Worm (Caenorhabditis elegans) whole organism, L4/young adult: ENCODE data around the gene srtx-1.
"Not testable (repeated sequence)": the region's sequence is repeated elsewhere in the genome, so short reads cannot be mapped to it uniquely, and the experiment has no call there.

ENCODE experiments used
- W03F9.2 ChIP-seq: fragments of 150-350 bp; optimal IDR thresholded peaks from 2 replicates; lab custom pipeline; 2014; ENCODE audit warnings: missing biosample characterization, missing genetic modification characterization
- dao-5 ChIP-seq: sonication (generic microtip); optimal IDR thresholded peaks from 2 replicates; lab custom pipeline; 2016; ENCODE audit warnings: missing genotype, missing genetic modification characterization, moderate library complexity, missing compliant biosample characterization
- him-1 ChIP-seq: sonication (generic microtip); optimal IDR thresholded peaks from 2 replicates; lab custom pipeline; 2016; ENCODE audit warnings: missing genotype, missing genetic modification reagents, missing genetic modification characterization, missing compliant biosample characterization

srtx-1 gene

DNA sequence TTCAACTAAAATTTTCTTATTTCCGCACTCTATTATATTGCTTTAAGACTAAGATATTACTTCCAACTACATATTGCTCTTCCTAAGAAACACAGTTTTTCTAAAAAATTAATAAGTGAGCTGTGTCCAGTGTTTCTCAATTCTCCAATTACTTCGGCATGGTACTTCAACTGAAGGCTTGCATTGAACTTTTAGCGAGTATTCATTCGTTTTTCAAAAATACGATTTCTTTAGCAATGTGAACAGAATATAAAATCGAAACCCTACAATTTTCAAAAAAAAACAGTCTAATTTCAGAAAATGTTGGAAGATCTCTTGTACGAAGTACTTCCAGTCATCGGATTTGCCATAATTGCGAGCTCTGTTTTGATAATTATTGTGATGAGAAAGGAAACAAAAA lies at the start of gene srtx-1:
srtx-1 (plus strand) TSS at position 301 of the 400 bp plus-strand sequence.
- TF ChIP-seq dao-5 (tag; lab: Kevin White, UChicago) (no peak), him-1 (tag; lab: Kevin White, UChicago) (no peak), W03F9.2 (tag; lab: Kevin White, UChicago) (no peak)

DNA sequence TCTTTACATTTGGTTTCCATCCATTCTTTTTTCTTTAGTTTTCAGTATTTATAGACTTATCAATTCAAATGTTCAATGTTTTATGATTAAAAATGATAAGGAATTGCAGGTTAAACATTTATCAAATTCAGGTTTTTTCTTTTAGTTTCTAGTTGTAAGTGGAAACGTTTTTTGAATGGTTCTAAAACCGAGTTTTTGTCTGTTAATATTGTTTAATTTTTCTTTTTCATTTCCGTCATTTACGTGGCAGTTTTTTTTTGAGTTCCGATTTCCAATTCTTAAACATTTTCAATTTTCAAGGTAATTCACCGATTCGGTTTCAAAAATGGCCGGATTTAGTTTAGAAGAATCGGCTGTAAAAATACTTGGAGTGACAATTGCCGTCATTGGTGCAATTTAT lies 46.2 kb upstream of the srtx-1 start, which contains the start of gene T12B3.3:
T12B3.3 (plus strand) TSS at position 301 of the 400 bp plus-strand sequence.
- TF ChIP-seq dao-5, him-1, W03F9.2 (tag; lab: Kevin White, UChicago): not testable (repeated sequence)

DNA sequence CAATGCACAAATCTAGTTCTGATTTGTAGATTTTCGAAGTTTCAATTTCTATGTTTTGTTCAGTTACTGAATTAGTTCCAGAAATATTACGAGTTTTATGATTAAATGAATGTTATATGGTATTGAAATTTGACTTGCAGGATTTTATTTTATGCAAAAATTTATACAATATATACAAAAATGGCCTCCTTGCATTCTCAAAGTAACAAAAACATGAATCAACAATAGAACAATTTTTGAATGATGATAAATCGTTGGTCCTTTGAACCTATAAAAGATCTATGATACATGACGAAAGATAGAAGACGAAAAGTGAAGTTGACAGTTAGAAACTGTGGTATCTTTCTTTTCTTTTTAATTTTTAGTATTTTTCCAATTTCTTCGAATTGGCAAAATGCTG lies 44.5 kb upstream of the srtx-1 start, which contains the start of gene T12B3.2:
T12B3.2 (plus strand) TSS at position 301 of the 400 bp plus-strand sequence.
- TF ChIP-seq him-1 (tag; lab: Kevin White, UChicago) (no peak), W03F9.2 (tag; lab: Kevin White, UChicago) (no peak), dao-5 (tag; lab: Kevin White, UChicago) (no peak)

DNA sequence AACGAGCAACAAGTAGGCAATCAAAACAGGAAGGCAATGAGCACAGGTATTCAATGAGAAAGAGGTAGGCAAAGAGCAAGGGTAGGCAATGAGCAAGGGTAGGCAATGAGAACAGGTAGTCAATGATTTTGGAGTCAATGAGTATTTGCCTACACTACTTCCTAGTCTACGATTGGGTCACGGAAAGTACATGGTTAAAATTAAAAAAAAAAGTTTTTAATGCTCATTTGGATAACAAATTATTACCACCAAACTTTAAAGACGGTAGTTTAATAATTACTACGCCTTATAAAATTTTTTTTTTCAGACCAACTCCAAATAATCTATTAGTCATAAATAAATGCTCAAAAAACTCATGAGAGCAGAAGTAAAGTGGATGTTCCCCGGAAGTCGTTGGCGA lies 39.3 kb upstream of the srtx-1 start, which contains the start of gene ptp-8:
ptp-8 (plus strand) TSS at position 301 of the 400 bp plus-strand sequence.
- no peak for TF ChIP-seq W03F9.2 (tag; lab: Kevin White, UChicago)
- no peak for TF ChIP-seq dao-5 (tag; lab: Kevin White, UChicago)
- TF ChIP-seq him-1 (tag; lab: Kevin White, UChicago): no peak

DNA sequence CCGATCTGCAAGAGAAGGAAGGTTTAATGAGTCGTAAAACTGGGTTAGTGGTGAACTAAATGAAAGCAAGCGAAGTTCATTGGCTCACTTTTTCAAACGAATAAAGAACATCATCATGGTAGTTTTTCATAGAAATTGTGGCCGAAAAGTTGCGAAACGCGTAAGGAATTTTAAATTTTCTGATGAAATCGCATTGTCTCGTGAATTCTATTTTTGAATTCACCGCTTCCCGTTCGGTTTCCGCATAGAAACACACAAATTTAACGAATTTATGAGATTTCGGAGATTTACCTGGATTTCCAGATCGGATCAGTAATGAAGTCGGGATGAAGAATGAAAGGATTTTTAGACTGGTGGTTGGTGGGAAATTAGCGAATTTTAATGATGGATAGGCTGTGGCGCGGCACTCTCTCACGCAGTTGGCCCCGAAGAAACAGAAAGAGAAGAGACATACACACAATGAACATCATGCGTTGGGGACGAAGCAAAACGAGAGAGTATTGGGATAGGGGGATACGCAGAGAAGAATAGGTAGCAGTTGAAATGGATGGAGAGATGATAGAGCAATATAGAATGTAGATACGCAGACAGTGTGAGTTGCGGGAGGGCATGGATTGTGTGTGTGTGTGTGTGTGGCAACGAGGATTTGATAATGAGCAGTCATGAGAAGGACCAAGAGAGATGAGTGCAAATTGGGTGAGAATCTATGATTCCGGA lies 34.0 kb upstream of the srtx-1 start:
- TF ChIP-seq dao-5 (tag; lab: Kevin White, UChicago): no peak
- no peak for TF ChIP-seq W03F9.2 (tag; lab: Kevin White, UChicago)
- TF ChIP-seq him-1 (tag; lab: Kevin White, UChicago): peak; percentile 63

ce11 chrIV:7388843-7389242 lies 32.2 kb upstream of the srtx-1 start, which contains the start of gene mob-3:
mob-3 (minus strand) TSS chrIV:7388943.
- TF ChIP-seq dao-5 (tag; lab: Kevin White, UChicago): no peak
- TF ChIP-seq W03F9.2 (tag; lab: Kevin White, UChicago): no peak
- no peak for TF ChIP-seq him-1 (tag; lab: Kevin White, UChicago)

DNA sequence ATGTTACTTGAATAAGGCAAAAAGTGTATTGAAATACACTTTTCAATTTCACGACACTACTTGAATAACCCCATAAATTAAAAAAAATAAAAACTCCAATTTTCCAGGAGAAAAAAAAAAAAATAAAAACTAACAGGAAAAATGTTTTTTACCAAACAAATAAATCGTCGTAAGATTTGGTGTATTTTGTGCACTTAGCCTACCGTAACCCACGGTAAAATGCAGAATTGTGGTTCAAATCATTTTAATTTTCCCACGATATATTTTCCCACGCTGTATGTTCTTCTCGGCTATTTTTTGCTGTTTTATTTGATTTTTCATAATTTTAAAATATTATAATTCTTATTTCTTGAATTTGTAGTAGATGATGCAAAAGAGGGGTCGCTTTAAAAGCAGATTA lies 31.3 kb upstream of the srtx-1 start:
- no peak for TF ChIP-seq W03F9.2 (tag; lab: Kevin White, UChicago)
- TF ChIP-seq him-1 (tag; lab: Kevin White, UChicago): no peak
- TF ChIP-seq dao-5 (tag; lab: Kevin White, UChicago): no peak

DNA sequence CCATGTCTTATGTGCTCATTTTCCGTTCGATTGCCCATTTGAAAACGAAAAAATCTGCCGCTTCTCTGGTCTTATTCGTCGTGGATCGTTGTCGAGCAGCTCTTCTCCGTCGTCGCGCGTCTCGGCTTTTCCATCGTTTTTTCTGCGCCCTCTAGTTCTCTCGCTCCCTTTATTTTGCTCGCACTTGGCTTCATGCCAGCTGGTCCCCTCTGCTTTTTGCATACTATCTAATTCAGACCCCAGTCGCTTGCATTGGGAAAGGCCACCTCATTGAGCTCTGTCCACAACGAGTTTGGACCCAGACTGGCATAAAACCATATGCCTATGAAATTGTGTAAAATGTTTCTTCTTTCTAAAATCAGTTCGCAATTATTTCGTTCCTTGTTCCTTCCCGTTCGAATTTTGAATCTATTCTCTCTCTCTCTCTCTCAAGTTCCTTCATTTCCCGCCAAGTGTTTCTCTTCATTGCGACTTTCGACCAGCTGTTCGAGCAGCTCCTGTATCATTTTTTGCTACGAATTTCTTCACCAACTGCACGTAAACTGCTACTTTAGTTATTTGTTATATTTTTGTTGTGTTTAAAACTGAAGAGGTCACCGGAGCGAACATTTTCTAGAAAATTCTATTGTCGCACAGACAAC lies 30.8 kb upstream of the srtx-1 start:
- TF ChIP-seq W03F9.2 (tag; lab: Kevin White, UChicago) (no peak), dao-5 (tag; lab: Kevin White, UChicago) (no peak), him-1 (tag; lab: Kevin White, UChicago) (no peak)

ce11 chrIV:7391534-7392343 lies 29.3 kb upstream of the srtx-1 start:
- peak; percentile 53 for TF ChIP-seq him-1 (tag; lab: Kevin White, UChicago)
- no peak for TF ChIP-seq W03F9.2 (tag; lab: Kevin White, UChicago)
- TF ChIP-seq dao-5 (tag; lab: Kevin White, UChicago): no peak

DNA sequence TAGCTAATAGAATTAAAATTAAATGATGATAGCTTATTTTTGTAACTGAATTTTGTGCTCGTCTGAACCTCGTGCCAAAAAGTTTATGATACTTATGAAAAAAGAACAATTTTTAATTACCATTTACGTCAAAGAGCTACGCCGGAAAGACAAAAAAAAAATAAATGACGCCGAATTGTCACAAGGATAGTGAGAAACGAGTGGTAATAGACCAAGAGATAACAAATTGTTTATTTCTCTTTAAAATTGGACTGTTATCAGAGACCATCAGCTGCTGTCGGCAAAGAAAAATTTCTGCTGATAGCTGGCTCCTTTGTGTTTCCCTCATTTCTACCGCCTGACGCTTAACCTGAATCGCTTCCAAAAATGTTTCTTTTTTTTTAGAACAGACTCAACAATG lies 27.3 kb upstream of the srtx-1 start, which contains the start of gene pitr-1:
pitr-1 (plus strand) TSS at position 386 of the 400 bp plus-strand sequence.
- no peak for TF ChIP-seq W03F9.2 (tag; lab: Kevin White, UChicago)
- no peak for TF ChIP-seq him-1 (tag; lab: Kevin White, UChicago)
- TF ChIP-seq dao-5 (tag; lab: Kevin White, UChicago): no peak

- TF ChIP-seq W03F9.2 (tag; lab: Kevin White, UChicago) (no peak), him-1 (tag; lab: Kevin White, UChicago) (no peak), dao-5 (tag; lab: Kevin White, UChicago) (no peak)
Measured at ce11 chrIV:7397507-7397906, 23.5 kb upstream of the srtx-1 start.

- TF ChIP-seq dao-5 (tag; lab: Kevin White, UChicago) (no peak), him-1 (tag; lab: Kevin White, UChicago) (peak; percentile 53)
Measured at ce11 chrIV:7400502-7401118, 20.4 kb upstream of the srtx-1 start.
